Worm (Caenorhabditis elegans) whole organism, L4 larva: ENCODE data around the gene ins-11.

Experiments
- T20F7.1 ChIP-seq: fragments of 200-800 bp; sonication (Bioruptor generic); optimal IDR thresholded peaks from 2 replicates; lab custom pipeline; 2018; ENCODE audit warnings: mild to moderate bottlenecking, missing genetic modification characterization, missing compliant biosample characterization
- Y48G9A.11 ChIP-seq: fragments of 200-800 bp; sonication (Bioruptor generic); IDR thresholded peaks from 2 replicates; pipeline ENCODE4 v1.3.6; 2022; ENCODE audit warnings: missing genetic modification reagents, missing genetic modification characterization, missing compliant biosample characterization
- Y5F2A.4 ChIP-seq: fragments of 200-800 bp; sonication (Bioruptor generic); optimal IDR thresholded peaks from 2 replicates; lab custom pipeline; 2018; ENCODE audit warnings: mild to moderate bottlenecking, missing genetic modification characterization, missing compliant biosample characterization
- Y75B8A.6 ChIP-seq: fragments of 200-800 bp; sonication (Bioruptor generic); IDR thresholded peaks from 2 replicates; pipeline ENCODE4 v1.3.6; 2022; ENCODE audit warnings: missing genetic modification reagents, missing genetic modification characterization, missing compliant biosample characterization
- ZK337.2 ChIP-seq: fragments of 200-800 bp; sonication (Bioruptor generic); IDR thresholded peaks from 2 replicates; pipeline ENCODE4 v1.3.6; 2022; ENCODE audit warnings: missing genetic modification reagents, missing genetic modification characterization, missing compliant biosample characterization
- aha-1 ChIP-seq: fragments of 150-350 bp; peaks from one replicate; lab custom pipeline; 2014; ENCODE audit warnings: missing biosample characterization, missing genetic modification characterization
- attf-4 ChIP-seq: sonication (generic microtip); optimal IDR thresholded peaks from 3 replicates; lab custom pipeline; 2017; ENCODE audit warnings: missing biosample characterization, missing genetic modification characterization
- ceh-28 ChIP-seq: fragments of 150-350 bp; optimal IDR thresholded peaks from 2 replicates; lab custom pipeline; 2014; ENCODE audit warnings: missing biosample characterization, missing genetic modification reagents, missing genetic modification characterization
- ceh-44 ChIP-seq: fragments of 200-800 bp; sonication (Bioruptor generic); IDR thresholded peaks from 2 replicates; pipeline ENCODE4 v1.3.6; 2022; ENCODE audit warnings: missing genetic modification reagents, missing genetic modification characterization, missing compliant biosample characterization
- ceh-82 ChIP-seq: sonication (generic microtip); optimal IDR thresholded peaks from 2 replicates; lab custom pipeline; 2017; ENCODE audit warnings: missing biosample characterization, missing genetic modification characterization
- cey-2 ChIP-seq: sonication (generic microtip); optimal IDR thresholded peaks from 3 replicates; lab custom pipeline; 2017; ENCODE audit warnings: missing genetic modification characterization, mild to moderate bottlenecking, missing compliant biosample characterization, antibody characterized with exemption, borderline replicate concordance; ENCODE audit not compliant: insufficient read depth
- ctbp-1 ChIP-seq: fragments of 200-800 bp; sonication (Bioruptor generic); IDR thresholded peaks from 2 replicates; pipeline ENCODE4 v1.3.6; 2022; ENCODE audit warnings: missing genetic modification reagents, missing genetic modification characterization, missing compliant biosample characterization
- daf-12 ChIP-seq: fragments of 150-350 bp; optimal IDR thresholded peaks from 2 replicates; lab custom pipeline; 2014; ENCODE audit warnings: missing biosample characterization, missing genetic modification reagents, missing genetic modification characterization
- daf-16 ChIP-seq, 3 experiments: sonication (generic microtip); optimal IDR thresholded peaks; 2 replicates each; lab custom pipeline; 2016 to 2017; ENCODE audit warnings: missing genetic modification characterization in 3 of 3, missing genetic modification reagents in 3 of 3, mild to moderate bottlenecking in 2 of 3, missing compliant biosample characterization in 2 of 3, missing biosample characterization in 1 of 3, moderate library complexity in 1 of 3
- daf-19 ChIP-seq: fragments of 200-800 bp; sonication (Bioruptor generic); conservative IDR thresholded peaks from 2 replicates; pipeline ENCODE4 v1.3.6; 2022; ENCODE audit warnings: missing genetic modification characterization, missing compliant biosample characterization
- dmd-8 ChIP-seq: fragments of 200-800 bp; sonication (Bioruptor generic); IDR thresholded peaks from 2 replicates; pipeline ENCODE4 v1.3.6; 2022; ENCODE audit warnings: missing genetic modification characterization, missing compliant biosample characterization
- dmd-9 ChIP-seq: fragments of 200-800 bp; sonication (Bioruptor generic); IDR thresholded peaks from 2 replicates; pipeline ENCODE4 v1.3.6; 2022; ENCODE audit warnings: missing genetic modification reagents, missing genetic modification characterization, missing compliant biosample characterization
- dpl-1 ChIP-seq: fragments of 150-350 bp; optimal IDR thresholded peaks from 2 replicates; lab custom pipeline; 2014; ENCODE audit warnings: missing biosample characterization, missing genetic modification reagents, missing genetic modification characterization
- egl-43 ChIP-seq: fragments of 200-800 bp; sonication (Bioruptor generic); IDR thresholded peaks from 2 replicates; pipeline ENCODE4 v1.3.6; 2022; ENCODE audit warnings: missing genetic modification reagents, missing genetic modification characterization, missing compliant biosample characterization
- fkh-10 ChIP-seq: fragments of 150-350 bp; optimal IDR thresholded peaks from 2 replicates; lab custom pipeline; 2014; ENCODE audit warnings: missing biosample characterization, missing genetic modification reagents, missing genetic modification characterization
- gei-8 ChIP-seq: fragments of 200-800 bp; sonication (Bioruptor generic); optimal IDR thresholded peaks from 2 replicates; lab custom pipeline; 2018; ENCODE audit warnings: mild to moderate bottlenecking, missing genetic modification characterization, missing compliant biosample characterization
- hlh-11 ChIP-seq: fragments of 200-800 bp; sonication (Bioruptor generic); optimal IDR thresholded peaks from 2 replicates; lab custom pipeline; 2018; ENCODE audit warnings: mild to moderate bottlenecking, missing genetic modification characterization, missing compliant biosample characterization
- lin-1 ChIP-seq: fragments of 200-800 bp; sonication (Bioruptor generic); IDR thresholded peaks from 2 replicates; pipeline ENCODE4 v1.3.6; 2022; ENCODE audit warnings: missing genetic modification reagents, missing genetic modification characterization, missing compliant biosample characterization
- lin-13 ChIP-seq: fragments of 150-350 bp; optimal IDR thresholded peaks from 2 replicates; lab custom pipeline; 2014; ENCODE audit warnings: missing biosample characterization, missing genetic modification reagents, missing genetic modification characterization
- lin-15B ChIP-seq: fragments of 150-350 bp; sonication (generic microtip); optimal IDR thresholded peaks from 3 replicates; lab custom pipeline; 2014; ENCODE audit warnings: missing biosample characterization, missing genetic modification characterization
- lin-39 ChIP-seq: fragments of 150-350 bp; optimal IDR thresholded peaks from 2 replicates; lab custom pipeline; 2014; ENCODE audit warnings: missing biosample characterization, missing genetic modification reagents, missing genetic modification characterization
- lir-3 ChIP-seq: sonication (generic microtip); optimal IDR thresholded peaks from 2 replicates; lab custom pipeline; 2016; ENCODE audit warnings: mild to moderate bottlenecking, missing genetic modification characterization, missing compliant biosample characterization
- lsy-2 ChIP-seq, 2 experiments: fragments of 150-350 bp in 1 of 2; sonication (generic microtip) in 1 of 2; optimal IDR thresholded peaks; 2 replicates each; lab custom pipeline; 2014 to 2017; ENCODE audit warnings: missing biosample characterization in 2 of 2, missing genetic modification characterization in 2 of 2
- madf-9 ChIP-seq: fragments of 200-800 bp; sonication (Bioruptor generic); conservative IDR thresholded peaks from 2 replicates; pipeline ENCODE4 v1.3.6; 2022; ENCODE audit warnings: missing genetic modification reagents, missing genetic modification characterization, missing compliant biosample characterization
- mdl-1 ChIP-seq, 2 experiments: fragments of 150-350 bp in 1 of 2; sonication (generic microtip) in 1 of 2; optimal IDR thresholded peaks; 2 replicates each; lab custom pipeline; 2014 to 2017; ENCODE audit warnings: missing biosample characterization in 2 of 2, missing genetic modification characterization in 2 of 2
- mep-1 ChIP-seq: fragments of 150-350 bp; sonication (generic microtip); optimal IDR thresholded peaks from 3 replicates; lab custom pipeline; 2014; ENCODE audit warnings: missing biosample characterization, missing genetic modification characterization
- mes-2 ChIP-seq: sonication (generic microtip); optimal IDR thresholded peaks from 2 replicates; lab custom pipeline; 2016; ENCODE audit warnings: missing genotype, mild to moderate bottlenecking, missing genetic modification characterization, missing compliant biosample characterization; ENCODE audit not compliant: poor library complexity, severe bottlenecking
- mxl-2 ChIP-seq: fragments of 200-800 bp; sonication (Bioruptor generic); conservative IDR thresholded peaks from 2 replicates; pipeline ENCODE4 v1.3.6; 2022; ENCODE audit warnings: missing genetic modification reagents, missing genetic modification characterization, missing compliant biosample characterization
- nhr-102 ChIP-seq: sonication (generic microtip); optimal IDR thresholded peaks from 2 replicates; lab custom pipeline; 2016; ENCODE audit warnings: mild to moderate bottlenecking, missing genetic modification characterization, moderate library complexity, missing compliant biosample characterization
- nhr-111 ChIP-seq: fragments of 200-800 bp; sonication (Bioruptor generic); optimal IDR thresholded peaks from 2 replicates; lab custom pipeline; 2018; ENCODE audit warnings: mild to moderate bottlenecking, missing genetic modification characterization, missing compliant biosample characterization
- nhr-237 ChIP-seq: sonication (generic microtip); optimal IDR thresholded peaks from 2 replicates; lab custom pipeline; 2017; ENCODE audit warnings: missing biosample characterization, missing genetic modification characterization
- nhr-77 ChIP-seq: fragments of 150-350 bp; optimal IDR thresholded peaks from 2 replicates; lab custom pipeline; 2014; ENCODE audit warnings: missing biosample characterization, missing genetic modification characterization
- php-3 ChIP-seq: fragments of 200-800 bp; sonication (Bioruptor generic); IDR thresholded peaks from 2 replicates; pipeline ENCODE4 v1.3.6; 2022; ENCODE audit warnings: missing genetic modification reagents, missing genetic modification characterization, missing compliant biosample characterization
- saeg-2 ChIP-seq: fragments of 200-800 bp; sonication (Bioruptor generic); IDR thresholded peaks from 2 replicates; pipeline ENCODE4 v1.3.6; 2022; ENCODE audit warnings: missing genetic modification reagents, missing genetic modification characterization, missing compliant biosample characterization
- sdz-12 ChIP-seq: fragments of 200-800 bp; sonication (Bioruptor generic); optimal IDR thresholded peaks from 2 replicates; lab custom pipeline; 2018; ENCODE audit warnings: mild to moderate bottlenecking, missing genetic modification characterization, missing compliant biosample characterization
- set-16 ChIP-seq: fragments of 200-800 bp; sonication (Bioruptor generic); IDR thresholded peaks from 2 replicates; pipeline ENCODE4 v1.3.6; 2022; ENCODE audit warnings: missing genetic modification reagents, missing genetic modification characterization, missing compliant biosample characterization
- snpc-1.2 ChIP-seq: fragments of 200-800 bp; sonication (Bioruptor generic); IDR thresholded peaks from 2 replicates; pipeline ENCODE4 v1.3.6; 2022; ENCODE audit warnings: missing genetic modification reagents, missing genetic modification characterization, missing compliant biosample characterization
- tag-97 ChIP-seq: fragments of 200-800 bp; sonication (Bioruptor generic); IDR thresholded peaks from 2 replicates; pipeline ENCODE4 v1.3.6; 2022; ENCODE audit warnings: missing genetic modification characterization, missing compliant biosample characterization
- zfp-2 ChIP-seq: sonication (generic microtip); optimal IDR thresholded peaks from 2 replicates; lab custom pipeline; 2016; ENCODE audit warnings: mild to moderate bottlenecking, missing genetic modification characterization, missing compliant biosample characterization
- zip-11 ChIP-seq: fragments of 200-800 bp; sonication (Bioruptor generic); IDR thresholded peaks from 2 replicates; pipeline ENCODE4 v1.3.6; 2022; ENCODE audit warnings: missing genetic modification characterization, missing compliant biosample characterization
- zip-2 ChIP-seq: fragments of 150-350 bp; optimal IDR thresholded peaks from 2 replicates; lab custom pipeline; 2014; ENCODE audit warnings: missing biosample characterization, missing genetic modification characterization
- ztf-11 ChIP-seq: fragments of 150-350 bp; optimal IDR thresholded peaks from 2 replicates; lab custom pipeline; 2014; ENCODE audit warnings: missing biosample characterization, missing genetic modification characterization

ins-11 gene

DNA sequence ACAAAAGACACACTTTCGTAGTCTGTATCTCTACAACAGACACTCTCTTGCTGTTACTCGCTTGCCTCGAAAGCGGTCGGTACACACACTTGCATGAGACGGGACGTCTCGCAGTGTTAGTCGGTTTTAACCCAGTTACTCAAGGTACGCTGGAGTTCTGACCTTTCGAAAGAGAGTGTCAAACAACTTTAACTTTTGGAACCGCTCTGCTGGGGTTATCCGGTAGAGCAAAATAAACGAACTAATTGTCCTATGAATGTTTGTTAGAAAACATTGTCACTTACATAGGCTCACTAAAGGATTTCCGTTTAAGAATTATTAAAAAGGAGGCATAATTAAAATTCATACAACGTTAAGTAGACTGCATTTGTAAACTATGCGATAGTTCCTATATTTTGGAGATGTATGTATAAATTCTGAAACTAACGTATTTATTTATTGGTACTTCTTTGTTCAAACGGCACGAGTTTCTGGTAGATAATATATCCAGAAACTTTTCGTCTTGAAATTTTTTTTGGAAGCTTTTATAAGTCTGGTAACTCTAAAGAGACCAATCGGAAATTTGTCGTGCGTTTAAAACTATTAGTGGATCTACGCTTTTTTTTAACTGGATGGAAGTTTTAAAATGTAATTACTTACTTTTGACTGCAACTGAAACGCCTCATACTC, 12.9 kb upstream of the ins-11 start (continued):
- TF ChIP-seq daf-16 (GFP tag; optimal IDR thresholded peaks at IDR 0.05; lab: Kevin White, UChicago) (peak; percentile 83 to 90), daf-16 (tag; optimal IDR thresholded peaks at IDR 0.05; lab: Kevin White, UChicago) (peak; percentile 94), php-3 (GFP tag; lab: Robert Waterston, UW) (peak; percentile 86), lir-3 (peak; percentile 87), mxl-2 (peak; percentile 85; the same call in 1 of the 2 replicates), ceh-44 (GFP tag; lab: Robert Waterston, UW) (peak; percentile 94), Y48G9A.11 (GFP tag; lab: Robert Waterston, UW) (peak; percentile 75), sdz-12 (GFP tag; lab: Kevin White, UChicago) (peak; percentile 94), lin-15B (tag; lab: Kevin White, UChicago) (peak; percentile 65), zfp-2 (tag; lab: Kevin White, UChicago) (peak; percentile 79), lin-1 (peak; percentile 95), saeg-2 (GFP tag; lab: Robert Waterston, UW) (peak; percentile 95), mes-2 (tag; lab: Kevin White, UChicago) (peak; percentile 97)
- TF ChIP-seq, all 104 proteins: peak for 98

DNA sequence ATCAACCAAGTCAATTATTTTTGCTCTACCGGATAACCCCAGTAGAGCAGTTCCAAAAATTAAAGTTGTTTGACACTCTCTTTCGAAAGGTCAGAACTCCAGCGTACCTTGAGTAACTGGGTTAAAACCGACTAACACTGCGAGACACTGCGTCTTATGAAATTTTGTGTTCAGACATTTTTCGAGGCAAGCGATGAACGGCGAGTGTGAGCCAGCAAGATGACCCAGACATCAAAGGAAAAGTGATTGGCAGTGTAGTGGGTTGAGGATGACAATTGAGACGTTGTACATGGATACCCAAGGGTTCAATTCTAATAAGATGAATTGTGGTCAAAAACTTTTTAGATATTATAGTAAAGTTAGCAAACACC, 12.4 kb upstream of the ins-11 start:
- TF ChIP-seq mxl-2 = peak; percentile 60; the same call in 1 of the 2 replicates
- peak; percentile 57 for TF ChIP-seq dpl-1 (GFP tag; lab: Kevin White, UChicago)
- TF ChIP-seq lin-39 = no peak
- TF ChIP-seq Y5F2A.4 = no peak
- no peak for TF ChIP-seq ceh-82 (tag; lab: Kevin White, UChicago)
- no peak for TF ChIP-seq set-16 (GFP tag; lab: Robert Waterston, UW)
- TF ChIP-seq ztf-11 (tag; lab: Kevin White, UChicago) = no peak
- TF ChIP-seq dmd-8 (GFP tag; lab: Robert Waterston, UW) = 0 out of 2 replicates have a peak, but pooled peaks have one; percentile 4
- peak; percentile 77 for TF ChIP-seq hlh-11 (tag; lab: Kevin White, UChicago)
- TF ChIP-seq attf-4 (tag; lab: Kevin White, UChicago) = no peak
- no peak for TF ChIP-seq ceh-44 (GFP tag; lab: Robert Waterston, UW)
- TF ChIP-seq fkh-10 (GFP tag; lab: Kevin White, UChicago) = no peak
- TF ChIP-seq lsy-2 (tag; optimal IDR thresholded peaks at IDR 0.05; lab: Kevin White, UChicago) = peak; percentile 0 to 83
- no peak for TF ChIP-seq daf-19 (GFP tag; lab: Robert Waterston, UW)
- TF ChIP-seq T20F7.1 = no peak
- TF ChIP-seq mep-1 (tag; lab: Kevin White, UChicago) = peak; percentile 76
- 0 out of 2 replicates have a peak, but pooled peaks have one; percentile 17 for TF ChIP-seq ctbp-1 (GFP tag; lab: Robert Waterston, UW)
- TF ChIP-seq nhr-111 (GFP tag; lab: Kevin White, UChicago) = no peak
- no peak for TF ChIP-seq Y75B8A.6 (GFP tag; lab: Robert Waterston, UW)
- TF ChIP-seq lir-3 = no peak
- no peak for TF ChIP-seq tag-97 (GFP tag; lab: Robert Waterston, UW)
- TF ChIP-seq zip-2 = no peak
- no peak for TF ChIP-seq ceh-28 (tag; lab: Kevin White, UChicago)
- no peak for TF ChIP-seq zip-11 (GFP tag; lab: Robert Waterston, UW)
- peak in 1 of 2 experiments; percentile 76 for TF ChIP-seq daf-16 (GFP tag; optimal IDR thresholded peaks at IDR 0.05; lab: Kevin White, UChicago)
- peak; percentile 81 for TF ChIP-seq daf-16 (tag; optimal IDR thresholded peaks at IDR 0.05; lab: Kevin White, UChicago)
- TF ChIP-seq gei-8 (GFP tag; lab: Kevin White, UChicago) = no peak
- TF ChIP-seq daf-12 = no peak
- TF ChIP-seq dmd-9 (GFP tag; lab: Robert Waterston, UW) = peak; percentile 62; the same call in 1 of the 2 replicates
- TF ChIP-seq lin-13 (GFP tag; lab: Kevin White, UChicago) = peak; percentile 57
- no peak for TF ChIP-seq sdz-12 (GFP tag; lab: Kevin White, UChicago)
- peak; percentile 63; the same call in 1 of the 2 replicates for TF ChIP-seq madf-9 (GFP tag; lab: Robert Waterston, UW)
- no peak for TF ChIP-seq snpc-1.2 (GFP tag; lab: Robert Waterston, UW)
- TF ChIP-seq cey-2 (tag; lab: Kevin White, UChicago) = no peak
- TF ChIP-seq ZK337.2 (GFP tag; lab: Robert Waterston, UW) = no peak
- TF ChIP-seq nhr-102 (tag; lab: Kevin White, UChicago) = peak; percentile 10
- TF ChIP-seq egl-43 (GFP tag; lab: Robert Waterston, UW) = peak; percentile 65; the same call in 1 of the 2 replicates
- peak; percentile 48 for TF ChIP-seq aha-1 (tag; lab: Kevin White, UChicago)
- TF ChIP-seq nhr-77 = peak; percentile 15
- no peak for TF ChIP-seq nhr-237
- TF ChIP-seq mdl-1 (tag; optimal IDR thresholded peaks at IDR 0.05; lab: Kevin White, UChicago) = peak in 1 of 2 experiments; percentile 45
